Worm (Caenorhabditis elegans) whole organism, midembryonic: ENCODE results near the gene Y15E3A.5.

Source experiments
- T22C8.4 ChIP-seq: fragments of 200-800 bp; sonication (Bioruptor generic); IDR thresholded peaks from 2 replicates; pipeline ENCODE4 v1.3.6; 2022; ENCODE audit warnings: missing genetic modification characterization, missing compliant biosample characterization
- cog-1 ChIP-seq: sonication (generic microtip); optimal IDR thresholded peaks from 2 replicates; lab custom pipeline; 2016; ENCODE audit warnings: missing genetic modification characterization, missing compliant biosample characterization
- flt-1 ChIP-seq: fragments of 200-800 bp; sonication (Bioruptor generic); IDR thresholded peaks from 2 replicates; pipeline ENCODE4 v1.3.6; 2022; ENCODE audit warnings: missing genetic modification characterization, missing compliant biosample characterization
- med-1 ChIP-seq: sonication (generic microtip); optimal IDR thresholded peaks from 2 replicates; lab custom pipeline; 2017; ENCODE audit warnings: missing genetic modification characterization, mild to moderate bottlenecking, missing compliant biosample characterization, antibody characterized with exemption, missing genetic modification reagents; ENCODE audit not compliant: insufficient read depth
- ref-1 ChIP-seq: fragments of 200-800 bp; sonication (Bioruptor generic); conservative IDR thresholded peaks from 2 replicates; pipeline ENCODE4 v1.3.6; 2022; ENCODE audit warnings: missing genetic modification reagents, missing genetic modification characterization, missing compliant biosample characterization
- ztf-23 ChIP-seq: fragments of 200-800 bp; sonication (Bioruptor generic); IDR thresholded peaks from 2 replicates; pipeline ENCODE4 v1.3.6; 2022; ENCODE audit warnings: missing genetic modification reagents, missing genetic modification characterization, missing compliant biosample characterization

ce11 chrX:15353874-15354480 lies 13.6 kb downstream of the Y15E3A.5 start:
- TF ChIP-seq flt-1 (GFP tag; lab: Robert Waterston, UW) (no peak), ref-1 (no peak), T22C8.4 (GFP tag; lab: Robert Waterston, UW) (no peak), ztf-23 (GFP tag; lab: Robert Waterston, UW) (0 out of 2 replicates have a peak, but pooled peaks have one; percentile 19), med-1 (GFP tag; lab: Kevin White, UChicago) (no peak), cog-1 (tag; lab: Kevin White, UChicago) (peak; percentile 35)
